Worm (Caenorhabditis elegans): ENCODE measurements around the gene AH10.2.

ce11 chrV:14165745-14166144 is 9.2 kb downstream of the AH10.2 start:
- TF ChIP-seq ceh-28 (tag; optimal IDR thresholded peaks at IDR 0.05): no peak
- TF ChIP-seq skn-1 (tag; optimal IDR thresholded peaks at IDR 0.05): no peak
- no peak for TF ChIP-seq fkh-2 (tag; optimal IDR thresholded peaks at IDR 0.05)
- no peak for TF ChIP-seq nhr-28 (tag; optimal IDR thresholded peaks at IDR 0.05)
